Fruit fly (Drosophila melanogaster): ENCODE measurements around the gene CG31211.

The CG31211 gene

DNA sequence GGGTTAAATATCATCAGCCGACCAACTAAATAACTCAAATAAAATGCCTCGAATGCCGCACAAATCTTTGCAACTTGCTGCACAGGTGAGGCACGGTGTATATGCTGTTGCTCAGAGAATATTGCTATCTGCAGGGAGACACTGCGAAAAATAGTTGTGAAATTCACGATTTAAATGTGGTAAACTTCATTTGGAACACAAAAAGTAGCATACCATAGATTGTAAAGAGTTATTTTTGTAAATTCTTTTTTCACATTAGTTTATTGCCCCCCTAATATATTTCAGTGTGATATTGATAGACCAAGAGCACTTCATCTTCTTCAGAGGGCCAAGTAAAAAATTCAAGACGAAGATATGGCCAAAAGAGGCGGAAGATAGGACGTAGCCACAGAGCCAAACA lies 28.9 kb upstream of the CG31211 start (continued):
- peak; percentile 78 for TF ChIP-seq pdm3 (GFP tag; optimal IDR thresholded peaks at IDR 0.05)
- TF ChIP-seq CG16779 (tag; optimal IDR thresholded peaks at IDR 0.05) = peak; percentile 64
- peak; percentile 87 for TF ChIP-seq CG1621 (tag; optimal IDR thresholded peaks at IDR 0.05)
- peak; percentile 83 for TF ChIP-seq ss (GFP tag; optimal IDR thresholded peaks at IDR 0.05)
- TF ChIP-seq CG6163 (GFP tag; IDR thresholded peaks at IDR 0.05) = peak; percentile 92
- peak; percentile 20 for TF ChIP-seq CG11902 (GFP tag; optimal IDR thresholded peaks at IDR 0.05)
- TF ChIP-seq CG9139 (GFP tag; optimal IDR thresholded peaks at IDR 0.05) = peak; percentile 60
- peak; percentile 72 to 77 for TF ChIP-seq salr (GFP tag; optimal IDR thresholded peaks at IDR 0.05)
- TF ChIP-seq CG11294 (GFP tag; IDR thresholded peaks at IDR 0.05) = peak; percentile 57; the same call in 1 of the 2 replicates
- TF ChIP-seq dac (GFP tag; optimal IDR thresholded peaks at IDR 0.05) = peak; percentile 64
- TF ChIP-seq Sox14 (GFP tag; optimal IDR thresholded peaks at IDR 0.05) = peak; percentile 82
- peak; percentile 94 for TF ChIP-seq Eip78C (GFP tag)
- peak; percentile 57 for TF ChIP-seq CG8319 (GFP tag; optimal IDR thresholded peaks at IDR 0.05)
- peak; percentile 49 for TF ChIP-seq Sox102F (GFP tag; optimal IDR thresholded peaks at IDR 0.05)
- TF ChIP-seq fd59A (GFP tag; optimal IDR thresholded peaks at IDR 0.05) = peak; percentile 84
- TF ChIP-seq Hr39 (GFP tag; optimal IDR thresholded peaks at IDR 0.05) = peak; percentile 61

DNA sequence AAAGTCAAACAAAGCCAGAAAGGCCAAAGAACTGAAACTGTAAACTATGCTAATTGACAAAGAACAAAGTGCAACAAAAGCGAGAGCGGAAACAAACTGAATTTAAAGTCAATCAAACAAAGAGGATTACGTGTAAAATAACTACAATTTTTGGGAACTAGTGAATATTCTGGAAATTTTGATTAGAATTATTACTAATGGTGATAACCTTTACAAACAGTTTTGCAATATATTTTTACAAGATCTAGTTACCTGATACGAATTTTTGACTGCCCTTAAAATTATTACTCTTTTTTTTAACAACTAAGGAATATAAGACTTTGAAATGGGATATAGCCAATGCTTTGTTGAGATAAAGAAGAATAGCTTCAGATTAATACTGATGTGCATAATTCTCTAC lies 18.5 kb upstream of the CG31211 start, which contains the start of gene CG14731:
Gene CG14731, plus strand, starts transcription at position 301 of the 400 bp plus-strand sequence.
- TF ChIP-seq Sox14 (GFP tag; optimal IDR thresholded peaks at IDR 0.05) (no peak), CG31627 (GFP tag; optimal IDR thresholded peaks at IDR 0.05) (no peak), CG15336 (GFP tag; IDR thresholded peaks at IDR 0.05) (no peak), CG6854 (GFP tag; optimal IDR thresholded peaks at IDR 0.05) (no peak), acj6 (GFP tag; optimal IDR thresholded peaks at IDR 0.05) (no peak), CG11294 (GFP tag; IDR thresholded peaks at IDR 0.05) (no peak), CG6276 (GFP tag; optimal IDR thresholded peaks at IDR 0.05) (no peak), Hr4 (GFP tag; optimal IDR thresholded peaks at IDR 0.05) (no peak), CG3919 (GFP tag; optimal IDR thresholded peaks at IDR 0.05) (no peak), fkh (GFP tag; optimal IDR thresholded peaks at IDR 0.05) (no peak), CG8632 (GFP tag; optimal IDR thresholded peaks at IDR 0.05) (no peak), CG6163 (GFP tag; IDR thresholded peaks at IDR 0.05) (no peak), Ets21C (GFP tag; optimal IDR thresholded peaks at IDR 0.05) (no peak)

DNA sequence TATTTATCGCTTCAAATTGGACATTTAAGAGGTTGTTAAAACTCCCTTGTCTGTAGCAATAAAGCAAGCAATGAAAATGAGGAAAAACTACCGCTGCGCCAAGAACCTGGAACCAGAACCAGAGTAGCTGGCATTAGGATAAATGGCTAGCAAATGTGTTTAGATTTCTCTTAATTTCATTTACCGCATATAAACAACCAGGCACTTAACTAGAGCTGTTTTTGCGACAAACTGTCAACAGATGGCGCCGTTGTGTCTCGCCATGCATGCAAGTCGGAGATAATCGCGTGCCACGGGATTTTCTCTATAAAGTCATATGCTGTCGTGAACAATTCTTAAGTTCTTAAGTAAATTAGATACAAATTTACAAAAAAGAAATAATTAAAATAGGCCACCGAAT lies 15.6 kb upstream of the CG31211 start:
- TF ChIP-seq net (GFP tag; optimal IDR thresholded peaks at IDR 0.05) = peak; percentile 12
- no peak for TF ChIP-seq CG11294 (GFP tag; IDR thresholded peaks at IDR 0.05)
- TF ChIP-seq topi (GFP tag; optimal IDR thresholded peaks at IDR 0.05) = no peak
- TF ChIP-seq CG16779 (tag; optimal IDR thresholded peaks at IDR 0.05) = no peak
- no peak for TF ChIP-seq Gug (GFP tag; IDR thresholded peaks at IDR 0.05)

DNA sequence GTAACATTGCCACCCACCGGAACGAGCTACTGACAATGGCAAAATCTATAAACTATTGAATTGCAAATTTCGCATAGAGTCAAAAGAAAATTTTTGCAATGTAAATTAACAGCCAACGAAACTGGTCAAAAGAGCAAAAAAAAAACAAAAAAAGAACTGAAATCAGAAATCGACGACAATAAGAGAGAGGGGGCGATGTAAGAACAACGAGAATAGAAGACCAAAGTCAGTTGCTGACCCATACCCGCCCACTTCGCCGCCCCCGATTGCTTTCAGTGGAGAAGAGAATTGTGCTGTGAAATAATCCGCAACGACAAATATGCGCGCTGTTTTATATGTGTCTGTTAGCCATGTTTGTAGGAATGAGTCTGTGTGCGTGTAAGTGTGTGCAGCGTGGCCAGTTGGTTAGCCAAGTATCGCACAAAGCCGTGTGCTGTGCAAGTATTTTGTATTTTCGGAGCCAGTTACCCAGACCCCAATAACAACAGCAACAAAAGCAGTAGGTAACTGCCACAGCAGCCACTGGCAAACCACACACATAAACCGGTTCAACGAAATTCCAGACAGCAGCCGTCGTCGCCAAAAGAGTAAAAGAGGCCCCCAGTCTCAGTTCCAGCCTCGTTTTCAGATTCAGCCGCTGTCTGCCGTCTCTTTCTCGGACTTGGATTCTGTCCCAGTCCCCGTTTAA lies 11.9 kb upstream of the CG31211 start:
- TF ChIP-seq Hr39 (GFP tag; optimal IDR thresholded peaks at IDR 0.05) (peak; percentile 43), CG6792 (GFP tag; optimal IDR thresholded peaks at IDR 0.05) (peak; percentile 38), OdsH (GFP tag; optimal IDR thresholded peaks at IDR 0.05) (peak; percentile 58), spab (GFP tag; optimal IDR thresholded peaks at IDR 0.05) (peak; percentile 30), pdm3 (GFP tag; optimal IDR thresholded peaks at IDR 0.05) (peak; percentile 36), Smox (GFP tag; optimal IDR thresholded peaks at IDR 0.05) (peak; percentile 32), fkh (GFP tag; optimal IDR thresholded peaks at IDR 0.05) (no peak), Eip78C (GFP tag) (peak; percentile 77), Hr4 (GFP tag; optimal IDR thresholded peaks at IDR 0.05) (peak; percentile 50), vri (GFP tag; optimal IDR thresholded peaks at IDR 0.05) (peak; percentile 21), CG6808 (GFP tag; optimal IDR thresholded peaks at IDR 0.05) (no peak), Sox14 (GFP tag; optimal IDR thresholded peaks at IDR 0.05) (peak; percentile 63), salr (GFP tag; optimal IDR thresholded peaks at IDR 0.05) (peak in 1 of 2 experiments; percentile 34), CG31627 (GFP tag; optimal IDR thresholded peaks at IDR 0.05) (peak; percentile 34), Eip93F (GFP tag; optimal IDR thresholded peaks at IDR 0.05) (no peak), CG10669 (GFP tag; optimal IDR thresholded peaks at IDR 0.05) (peak; percentile 38), Met (GFP tag; optimal IDR thresholded peaks at IDR 0.05) (peak; percentile 65), CG6276 (GFP tag; optimal IDR thresholded peaks at IDR 0.05) (peak; percentile 66), CG10631 (GFP tag; optimal IDR thresholded peaks at IDR 0.05) (peak; percentile 46), dac (GFP tag; optimal IDR thresholded peaks at IDR 0.05) (no peak), ss (GFP tag; optimal IDR thresholded peaks at IDR 0.05) (peak; percentile 15 to 25), fd59A (GFP tag; optimal IDR thresholded peaks at IDR 0.05) (no peak), CG8632 (GFP tag; optimal IDR thresholded peaks at IDR 0.05) (peak; percentile 47), Hr38 (GFP tag; optimal IDR thresholded peaks at IDR 0.05) (no peak), achi (GFP tag; optimal IDR thresholded peaks at IDR 0.05) (peak; percentile 51), CG11902 (GFP tag; optimal IDR thresholded peaks at IDR 0.05) (peak; percentile 35), CG15336 (GFP tag; IDR thresholded peaks at IDR 0.05) (peak; percentile 57), svp (GFP tag) (peak; percentile 80), Gug (GFP tag; IDR thresholded peaks at IDR 0.05) (peak; percentile 55; the same call in 1 of the 2 replicates), CG1621 (tag; optimal IDR thresholded peaks at IDR 0.05) (no peak), acj6 (GFP tag; optimal IDR thresholded peaks at IDR 0.05) (peak; percentile 42)

Data from whole organism, prepupa.